Fruit fly (Drosophila melanogaster): ENCODE results near the gene mRpL37.

DNA sequence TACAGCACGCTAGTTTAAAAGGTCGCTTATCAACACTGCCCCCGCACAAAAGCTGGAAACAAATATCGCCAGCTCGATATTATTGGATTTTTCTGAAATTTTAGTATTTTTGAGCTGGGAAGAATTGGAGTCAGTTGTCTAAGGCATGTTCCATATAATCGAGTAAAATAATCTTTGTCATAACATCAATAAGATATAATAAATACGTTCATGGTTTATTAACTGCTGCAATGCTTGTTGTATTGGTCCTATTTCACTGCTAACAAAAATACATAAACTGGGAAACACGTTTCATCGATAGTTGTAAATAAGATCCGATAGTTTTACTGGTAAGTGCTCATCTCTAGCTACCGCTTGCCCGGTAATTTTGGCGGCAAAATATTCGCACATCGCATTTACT lies 4.3 kb upstream of the mRpL37 start, which contains the start of the genes Art1 and Mcm5:
- TF ChIP-seq CG32264 (GFP tag; optimal IDR thresholded peaks at IDR 0.05) (peak; percentile 10), psq (GFP tag; optimal IDR thresholded peaks at IDR 0.05) (peak; percentile 41), HLH106 (tag; optimal IDR thresholded peaks at IDR 0.05) (peak; percentile 52), dmrt93B (GFP tag; optimal IDR thresholded peaks at IDR 0.05) (peak; percentile 50), h (GFP tag; optimal IDR thresholded peaks at IDR 0.05) (peak; percentile 67), woc (GFP tag; optimal IDR thresholded peaks at IDR 0.05) (peak; percentile 66), Myc (optimal IDR thresholded peaks at IDR 0.05) (peak; percentile 62), Hnf4 (GFP tag; optimal IDR thresholded peaks at IDR 0.05) (peak; percentile 68), br (GFP tag; optimal IDR thresholded peaks at IDR 0.05) (peak; percentile 53)
